Fruit fly (Drosophila melanogaster) whole organism, embryonic: Measurements from ENCODE around the gene Sk2.

Experiments used
- B-H2 ChIP-seq: fragments of 200-800 bp; sonication (Bioruptor generic); optimal IDR thresholded peaks from 2 replicates; lab custom pipeline; 2018; ENCODE audit warnings: missing biosample characterization, mild to moderate bottlenecking, missing genetic modification characterization
- Bgb ChIP-seq: fragments of 200-800 bp; sonication (Bioruptor generic); IDR thresholded peaks from 2 replicates; pipeline ENCODE4 v1.3.6; 2022; ENCODE audit warnings: missing biosample characterization, missing genetic modification characterization; ENCODE audit not compliant: partially characterized antibody
- CG12155 ChIP-seq: fragments of 200-800 bp; sonication (Bioruptor generic); optimal IDR thresholded peaks from 3 replicates; lab custom pipeline; 2016; ENCODE audit warnings: missing biosample characterization, missing genetic modification characterization
- CG12299 ChIP-seq: fragments of 200-800 bp; sonication (Bioruptor generic); optimal IDR thresholded peaks from 2 replicates; lab custom pipeline; 2018; ENCODE audit warnings: missing biosample characterization, mild to moderate bottlenecking, missing genetic modification characterization
- CG12659 ChIP-seq: fragments of 200-800 bp; sonication (Bioruptor generic); optimal IDR thresholded peaks from 3 replicates; lab custom pipeline; 2017; ENCODE audit warnings: mild to moderate bottlenecking, missing biosample characterization, missing genetic modification reagents, missing genetic modification characterization
- CG12942 ChIP-seq: fragments of 200-800 bp; sonication (Bioruptor generic); optimal IDR thresholded peaks from 3 replicates; lab custom pipeline; 2016; ENCODE audit warnings: missing biosample characterization, missing genetic modification characterization
- CG14965 ChIP-seq: fragments of 200-800 bp; sonication (Bioruptor generic); optimal IDR thresholded peaks from 2 replicates; lab custom pipeline; 2016; ENCODE audit warnings: missing biosample characterization, missing genetic modification characterization, borderline replicate concordance
- CG15011 ChIP-seq: fragments of 200-800 bp; sonication (Bioruptor generic); optimal IDR thresholded peaks from 3 replicates; lab custom pipeline; 2018; ENCODE audit warnings: missing biosample characterization, mild to moderate bottlenecking, missing genetic modification characterization
- CG1602 ChIP-seq: fragments of 200-800 bp; sonication (Bioruptor generic); optimal IDR thresholded peaks from 3 replicates; lab custom pipeline; 2016; ENCODE audit warnings: missing biosample characterization, missing genetic modification characterization
- CG18262 ChIP-seq: fragments of 200-800 bp; optimal IDR thresholded peaks from 3 replicates; lab custom pipeline; 2019; ENCODE audit warnings: missing biosample characterization, mild to moderate bottlenecking, missing genetic modification characterization, moderate library complexity
- CG18619 ChIP-seq: fragments of 200-800 bp; sonication (Bioruptor generic); optimal IDR thresholded peaks from 3 replicates; lab custom pipeline; 2017; ENCODE audit warnings: missing biosample characterization, mild to moderate bottlenecking, missing genetic modification characterization
- CG2678 ChIP-seq: fragments of 200-800 bp; sonication (Bioruptor generic); optimal IDR thresholded peaks from 3 replicates; lab custom pipeline; 2019; ENCODE audit warnings: missing biosample characterization, mild to moderate bottlenecking, missing genetic modification characterization, moderate library complexity
- CG3065 ChIP-seq: fragments of 200-800 bp; sonication (Bioruptor generic); optimal IDR thresholded peaks from 2 replicates; lab custom pipeline; 2016; ENCODE audit warnings: missing biosample characterization, missing genetic modification characterization
- CG31365 ChIP-seq: fragments of 200-800 bp; sonication (Bioruptor generic); optimal IDR thresholded peaks from 2 replicates; lab custom pipeline; 2018; ENCODE audit warnings: missing biosample characterization, mild to moderate bottlenecking, missing genetic modification characterization
- CG3163 ChIP-seq: fragments of 200-800 bp; sonication (Bioruptor generic); optimal IDR thresholded peaks from 3 replicates; lab custom pipeline; 2016; ENCODE audit warnings: missing biosample characterization, missing genetic modification characterization
- CG3281 ChIP-seq: fragments of 200-800 bp; sonication (Bioruptor generic); optimal IDR thresholded peaks from 3 replicates; lab custom pipeline; 2017; ENCODE audit warnings: missing biosample characterization, mild to moderate bottlenecking, missing genetic modification characterization
- CG4404 ChIP-seq: fragments of 200-800 bp; sonication (Bioruptor generic); IDR thresholded peaks from 2 replicates; pipeline ENCODE4 v1.3.6; 2022; ENCODE audit warnings: missing biosample characterization, missing genetic modification characterization
- CG6791 ChIP-seq: fragments of 200-800 bp; sonication (Bioruptor generic); IDR thresholded peaks from 3 replicates; pipeline ENCODE4 v1.3.6; 2022; ENCODE audit warnings: missing biosample characterization, missing genetic modification characterization; ENCODE audit not compliant: partially characterized antibody
- CG7987 ChIP-seq: fragments of 200-800 bp; sonication (Bioruptor generic); optimal IDR thresholded peaks from 2 replicates; lab custom pipeline; 2018; ENCODE audit warnings: missing biosample characterization, mild to moderate bottlenecking, missing genetic modification characterization, moderate library complexity
- CG9876 ChIP-seq: fragments of 200-800 bp; sonication (Bioruptor generic); optimal IDR thresholded peaks from 2 replicates; lab custom pipeline; 2016; ENCODE audit warnings: missing biosample characterization, missing genetic modification characterization
- Dek ChIP-seq: fragments of 200-800 bp; sonication (Bioruptor generic); optimal IDR thresholded peaks from 3 replicates; lab custom pipeline; 2019; ENCODE audit warnings: missing biosample characterization, mild to moderate bottlenecking, missing genetic modification characterization, moderate library complexity
- ERR ChIP-seq: fragments of 200-800 bp; sonication (Bioruptor generic); optimal IDR thresholded peaks from 2 replicates; lab custom pipeline; 2016; ENCODE audit warnings: missing biosample characterization, missing genetic modification characterization
- Fer1 ChIP-seq: fragments of 200-800 bp; sonication (Bioruptor generic); optimal IDR thresholded peaks from 2 replicates; lab custom pipeline; 2017; ENCODE audit warnings: missing biosample characterization, mild to moderate bottlenecking, missing genetic modification characterization
- HLHmδ ChIP-seq: fragments of 200-800 bp; sonication (Bioruptor generic); optimal IDR thresholded peaks from 2 replicates; lab custom pipeline; 2018; ENCODE audit warnings: missing biosample characterization, mild to moderate bottlenecking, missing genetic modification characterization, moderate library complexity
- HmgZ ChIP-seq: fragments of 200-800 bp; sonication (Bioruptor generic); optimal IDR thresholded peaks from 2 replicates; lab custom pipeline; 2018; ENCODE audit warnings: missing biosample characterization, mild to moderate bottlenecking, missing genetic modification characterization
- Hr39 ChIP-seq: fragments of >200 bp; optimal IDR thresholded peaks from 2 replicates; lab custom pipeline; 2017
- Rx ChIP-seq: fragments of 200-800 bp; sonication (Bioruptor generic); IDR thresholded peaks from 2 replicates; pipeline ENCODE4 v1.3.6; 2022; ENCODE audit warnings: missing biosample characterization, missing genetic modification characterization
- Side ChIP-seq: fragments of 200-800 bp; sonication (Bioruptor generic); optimal IDR thresholded peaks from 2 replicates; lab custom pipeline; 2016; ENCODE audit warnings: missing biosample characterization, missing genetic modification characterization
- Vsx1 ChIP-seq: fragments of 200-800 bp; sonication (Bioruptor generic); optimal IDR thresholded peaks from 2 replicates; lab custom pipeline; 2017; ENCODE audit warnings: missing biosample characterization, mild to moderate bottlenecking, missing genetic modification characterization, missing genetic modification reagents
- ab ChIP-seq: fragments of 200-800 bp; sonication (Bioruptor generic); optimal IDR thresholded peaks from 2 replicates; lab custom pipeline; 2016; ENCODE audit warnings: missing biosample characterization, missing genetic modification characterization
- btn ChIP-seq: fragments of 200-800 bp; sonication (Bioruptor generic); optimal IDR thresholded peaks from 2 replicates; lab custom pipeline; 2016; ENCODE audit warnings: missing biosample characterization, missing genetic modification characterization
- dm ChIP-seq: fragments of 200-800 bp; sonication (Bioruptor generic); optimal IDR thresholded peaks from 3 replicates; lab custom pipeline; 2016; ENCODE audit warnings: missing biosample characterization, missing genetic modification characterization
- dmrt11E ChIP-seq: fragments of 200-800 bp; sonication (Bioruptor generic); optimal IDR thresholded peaks from 3 replicates; lab custom pipeline; 2018; ENCODE audit warnings: missing biosample characterization, mild to moderate bottlenecking, missing genetic modification characterization, moderate library complexity
- dysf ChIP-seq: fragments of 200-800 bp; sonication (Bioruptor generic); IDR thresholded peaks from 3 replicates; pipeline ENCODE4 v1.3.6; 2022; ENCODE audit warnings: missing biosample characterization, missing genetic modification characterization
- insv ChIP-seq, 2 experiments: fragments of 200-800 bp; sonication (Bioruptor generic); optimal IDR thresholded peaks; 3 replicates each; lab custom pipeline; 2016 to 2018; ENCODE audit warnings: missing biosample characterization in 2 of 2, missing genetic modification characterization in 2 of 2
- lab ChIP-seq: fragments of 200-800 bp; sonication (Bioruptor generic); optimal IDR thresholded peaks from 3 replicates; lab custom pipeline; 2017; ENCODE audit warnings: missing biosample characterization, missing genetic modification characterization, mild to moderate bottlenecking, moderate library complexity, missing genetic modification reagents
- lmd ChIP-seq: fragments of 200-800 bp; sonication (Bioruptor generic); IDR thresholded peaks from 2 replicates; pipeline ENCODE4 v1.3.6; 2022; ENCODE audit warnings: missing biosample characterization, missing genetic modification characterization
- maf-S ChIP-seq: fragments of 200-800 bp; sonication (Bioruptor generic); optimal IDR thresholded peaks from 2 replicates; lab custom pipeline; 2016; ENCODE audit warnings: missing biosample characterization, missing genetic modification characterization
- odd ChIP-seq: fragments of 200-800 bp; sonication (Bioruptor generic); optimal IDR thresholded peaks from 2 replicates; lab custom pipeline; 2017; ENCODE audit warnings: missing biosample characterization, mild to moderate bottlenecking, missing genetic modification characterization
- pnt ChIP-seq: fragments of 200-800 bp; sonication (Bioruptor generic); optimal IDR thresholded peaks from 3 replicates; lab custom pipeline; 2016; ENCODE audit warnings: missing biosample characterization, missing genetic modification characterization
- repo ChIP-seq: fragments of 200-800 bp; sonication (Bioruptor generic); optimal IDR thresholded peaks from 2 replicates; lab custom pipeline; 2016; ENCODE audit warnings: missing biosample characterization, missing genetic modification characterization
- rib ChIP-seq: fragments of 200-800 bp; sonication (Bioruptor generic); IDR thresholded peaks from 2 replicates; pipeline ENCODE4 v1.3.6; 2022; ENCODE audit warnings: missing biosample characterization, missing genetic modification characterization
- sc ChIP-seq, 3 experiments: fragments of >200 bp in 2 of 3; fragments of 200-800 bp in 1 of 3; sonication (Bioruptor generic) in 1 of 3; optimal IDR thresholded peaks; 2 replicates in 2 of 3; 3 replicates in 1 of 3; lab custom pipeline; 2017; ENCODE audit warnings: mild to moderate bottlenecking in 1 of 3, missing biosample characterization in 1 of 3, missing genetic modification characterization in 1 of 3, missing genetic modification reagents in 1 of 3
- shn ChIP-seq: fragments of 200-800 bp; sonication (Bioruptor generic); optimal IDR thresholded peaks from 3 replicates; lab custom pipeline; 2016; ENCODE audit warnings: missing biosample characterization, missing genetic modification characterization
- vvl ChIP-seq: fragments of 200-800 bp; sonication (Bioruptor generic); IDR thresholded peaks from 2 replicates; pipeline ENCODE4 v1.3.6; 2022; ENCODE audit warnings: missing biosample characterization, missing genetic modification characterization
- zen ChIP-seq: fragments of 200-800 bp; sonication (Bioruptor generic); optimal IDR thresholded peaks from 3 replicates; lab custom pipeline; 2018; ENCODE audit warnings: missing biosample characterization, mild to moderate bottlenecking, missing genetic modification characterization, moderate library complexity
- zen2 ChIP-seq: fragments of 200-800 bp; sonication (Bioruptor generic); IDR thresholded peaks from 3 replicates; pipeline ENCODE4 v1.3.6; 2022; ENCODE audit warnings: missing biosample characterization, missing genetic modification characterization; ENCODE audit not compliant: partially characterized antibody
- zfh1 ChIP-seq: fragments of 200-800 bp; sonication (Bioruptor generic); IDR thresholded peaks from 3 replicates; pipeline ENCODE4 v1.3.6; 2022; ENCODE audit warnings: missing biosample characterization, missing genetic modification characterization

Gene Sk2

dm6 chr3L:3060054-3060979 is 13.4 kb downstream of the Sk2 start (continued):
- peak; percentile 99 for TF ChIP-seq ab (GFP tag; lab: Kevin White, UChicago)
- TF ChIP-seq Side, result peak; percentile 99
- peak; percentile 99 for TF ChIP-seq pnt (GFP tag; lab: Kevin White, UChicago)
- peak; percentile 97 for TF ChIP-seq Dek
- TF ChIP-seq dysf (GFP tag; lab: Robert Waterston, UW), result peak; percentile 99
- TF ChIP-seq CG14965 (GFP tag; lab: Kevin White, UChicago), result peak; percentile 86
- TF ChIP-seq CG3163 (GFP tag; lab: Kevin White, UChicago), result peak; percentile 93
- TF ChIP-seq zen2, result no peak
- TF ChIP-seq shn, result peak; percentile 98
- no peak for TF ChIP-seq Bgb (GFP tag; lab: Robert Waterston, UW)
- TF ChIP-seq maf-S (GFP tag; lab: Kevin White, UChicago), result peak; percentile 99
- TF ChIP-seq CG31365 (tag; lab: Kevin White, UChicago), result peak; percentile 91
- peak; percentile 98 for TF ChIP-seq ERR (GFP tag; lab: Kevin White, UChicago)
- TF ChIP-seq CG15011 (GFP tag; lab: Kevin White, UChicago), result peak; percentile 97
- TF ChIP-seq CG9876 (GFP tag; lab: Kevin White, UChicago), result peak; percentile 97
- peak; percentile 99 for TF ChIP-seq CG4404
- peak; percentile 99 for TF ChIP-seq HmgZ (tag; lab: Kevin White, UChicago)
- peak; percentile 94 for TF ChIP-seq zen
- peak; percentile 98 for TF ChIP-seq CG2678 (tag; lab: Kevin White, UChicago)
- TF ChIP-seq CG18262 (tag; lab: Kevin White, UChicago), result peak; percentile 97
- peak; percentile 98 for TF ChIP-seq CG12942 (GFP tag; lab: Kevin White, UChicago)
- TF ChIP-seq CG1602 (GFP tag; lab: Kevin White, UChicago), result peak; percentile 98
- peak; percentile 98 for TF ChIP-seq repo (GFP tag; lab: Kevin White, UChicago)
- peak; percentile 97 for TF ChIP-seq dm
- TF ChIP-seq CG7987 (GFP tag; lab: Kevin White, UChicago), result peak; percentile 97
- peak; percentile 99 for TF ChIP-seq zfh1 (GFP tag; lab: Robert Waterston, UW)
- TF ChIP-seq CG18619 (GFP tag; lab: Kevin White, UChicago), result peak; percentile 99
- TF ChIP-seq CG12659, result peak; percentile 99
- peak; percentile 91 for TF ChIP-seq B-H2
- TF ChIP-seq odd (GFP tag; lab: Kevin White, UChicago), result peak; percentile 94
- no peak for TF ChIP-seq CG6791 (GFP tag; lab: Robert Waterston, UW)
- TF ChIP-seq Fer1 (GFP tag; lab: Kevin White, UChicago), result peak; percentile 98
- TF ChIP-seq sc (optimal IDR thresholded peaks at IDR 0.05; lab: Kevin White, UChicago), result no peak
- TF ChIP-seq sc (GFP tag; optimal IDR thresholded peaks at IDR 0.05; lab: Kevin White, UChicago), result peak; percentile 97
- TF ChIP-seq insv (GFP tag; optimal IDR thresholded peaks at IDR 0.05; lab: Kevin White, UChicago), result peak; percentile 72 to 74
- no peak for TF ChIP-seq HLHmδ (GFP tag; lab: Kevin White, UChicago)
- TF ChIP-seq Hr39, result no peak
- peak; percentile 99 for TF ChIP-seq rib (GFP tag; lab: Robert Waterston, UW)
- peak; percentile 98 for TF ChIP-seq CG3281 (GFP tag; lab: Kevin White, UChicago)
- TF ChIP-seq vvl (GFP tag; lab: Robert Waterston, UW), result peak; percentile 99
- TF ChIP-seq lab, result peak; percentile 100
- TF ChIP-seq Vsx1 (GFP tag; lab: Kevin White, UChicago), result peak; percentile 92
- peak; percentile 93 for TF ChIP-seq CG12299 (tag; lab: Kevin White, UChicago)
- TF ChIP-seq lmd, result peak; percentile 99
- TF ChIP-seq CG3065 (GFP tag; lab: Kevin White, UChicago), result peak; percentile 96
- peak; percentile 97 for TF ChIP-seq btn
- TF ChIP-seq dmrt11E (tag; lab: Kevin White, UChicago), result peak; percentile 92
- TF ChIP-seq Rx (GFP tag; lab: Robert Waterston, UW), result peak; percentile 99
- peak; percentile 98 for TF ChIP-seq CG12155 (GFP tag; lab: Kevin White, UChicago)
